Worm (Caenorhabditis elegans): ENCODE results near the gene lge-1.
A peak's percentile ranks its signal among the peaks of the same experiment; 100 is the strongest.

Gene lge-1

DNA sequence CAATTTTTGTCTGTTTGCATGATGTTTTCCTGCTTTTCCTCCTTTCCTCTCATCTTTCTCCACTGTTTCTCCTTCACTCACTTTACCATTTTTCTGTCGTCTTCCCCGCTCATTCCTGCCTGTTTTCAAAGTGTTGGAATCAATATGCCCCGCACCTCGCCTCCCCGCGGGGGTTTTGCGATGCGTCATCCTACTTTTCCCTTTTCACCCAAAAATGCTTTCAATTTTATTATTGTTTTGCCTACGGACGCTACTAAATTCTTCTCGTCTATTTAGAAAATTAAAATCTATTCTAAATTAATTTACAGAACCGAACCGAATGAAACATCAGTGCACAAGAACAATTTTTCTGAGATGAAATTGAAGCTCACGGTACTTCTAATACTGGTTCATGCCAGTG lies 25.8 kb downstream of the lge-1 start, which contains the start of gene ver-3:
ver-3 (plus strand) TSS at position 301 of the 400 bp plus-strand sequence.
- TF ChIP-seq ces-1 (GFP tag; optimal IDR thresholded peaks at IDR 0.05): no peak
- TF ChIP-seq sptf-1 (tag; optimal IDR thresholded peaks at IDR 0.05): no peak
- no peak for TF ChIP-seq unc-39 (tag; optimal IDR thresholded peaks at IDR 0.05)
- TF ChIP-seq bed-3 (GFP tag; optimal IDR thresholded peaks at IDR 0.05): no peak
- TF ChIP-seq ceh-83 (GFP tag; optimal IDR thresholded peaks at IDR 0.05): no peak

DNA sequence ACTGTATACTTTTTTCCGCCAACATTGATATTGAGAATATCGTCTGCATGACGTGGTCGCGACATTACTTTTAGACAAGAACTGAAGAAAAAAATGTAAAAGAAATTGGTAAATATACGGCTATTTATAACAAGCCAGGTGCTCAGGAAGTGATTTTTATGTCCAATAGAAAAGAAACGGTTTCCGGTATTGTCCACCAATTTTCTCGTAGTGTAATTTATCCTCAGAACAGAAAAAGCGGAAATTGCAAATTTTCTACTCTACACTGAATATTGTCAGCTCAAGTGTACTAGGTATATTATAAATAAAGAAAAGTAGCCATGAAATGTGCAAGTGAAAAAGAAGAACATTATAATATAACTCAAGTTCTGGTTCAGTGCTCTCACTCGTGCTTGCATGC lies 32.8 kb downstream of the lge-1 start, which contains the start of gene F59F3.6:
F59F3.6 (minus strand) TSS at position 101 of the 400 bp plus-strand sequence.
- TF ChIP-seq unc-62 (GFP tag; optimal IDR thresholded peaks at IDR 0.05) (no peak), lin-13 (tag; optimal IDR thresholded peaks at IDR 0.05) (no peak), bed-3 (GFP tag; optimal IDR thresholded peaks at IDR 0.05) (no peak), ztf-11 (tag; optimal IDR thresholded peaks at IDR 0.05) (no peak), nhr-12 (tag; optimal IDR thresholded peaks at IDR 0.05) (no peak), pha-4 (tag; optimal IDR thresholded peaks at IDR 0.05) (no peak), tbx-8 (GFP tag; optimal IDR thresholded peaks at IDR 0.05) (no peak), elt-3 (tag; optimal IDR thresholded peaks at IDR 0.05) (no peak)

DNA sequence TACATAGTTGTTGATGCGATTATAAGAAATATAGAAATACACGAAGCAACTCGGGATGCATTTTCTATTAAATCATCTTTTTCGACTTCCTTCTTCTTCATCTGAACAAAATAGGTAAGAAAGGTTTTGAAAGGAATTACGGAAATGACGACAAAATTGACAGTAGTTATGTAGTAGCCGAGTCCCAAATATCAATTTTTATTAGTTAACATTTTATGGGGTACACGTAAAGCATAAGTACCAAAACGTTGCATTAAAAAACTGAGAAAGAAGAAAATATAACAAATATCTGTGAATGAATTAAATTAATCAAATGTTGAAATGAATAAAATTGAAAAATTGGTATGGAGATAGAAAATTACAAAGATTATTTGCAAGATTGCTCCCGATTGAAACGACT lies 35.4 kb downstream of the lge-1 start, which contains the start of gene col-177:
col-177 (minus strand) TSS at position 101 of the 400 bp plus-strand sequence.
- no peak for TF ChIP-seq ceh-43 (GFP tag; optimal IDR thresholded peaks at IDR 0.05)
- no peak for TF ChIP-seq snpc-4 (tag; optimal IDR thresholded peaks at IDR 0.05)
- no peak for TF ChIP-seq zip-8 (tag; optimal IDR thresholded peaks at IDR 0.05)
- no peak for TF ChIP-seq unc-62 (GFP tag; optimal IDR thresholded peaks at IDR 0.05)
- TF ChIP-seq pha-4 (tag; optimal IDR thresholded peaks at IDR 0.05): no peak
- TF ChIP-seq mep-1 (tag; optimal IDR thresholded peaks at IDR 0.05): no peak
- no peak for TF ChIP-seq unc-39 (tag; optimal IDR thresholded peaks at IDR 0.05)
- no peak for TF ChIP-seq unc-120 (tag; optimal IDR thresholded peaks at IDR 0.05; ENCODE audit: poor library complexity, severe bottlenecking)
- no peak for TF ChIP-seq tbx-8 (GFP tag; optimal IDR thresholded peaks at IDR 0.05)
- TF ChIP-seq ces-1 (GFP tag; optimal IDR thresholded peaks at IDR 0.05): no peak
- TF ChIP-seq drap-1 (GFP tag; optimal IDR thresholded peaks at IDR 0.05): no peak
- no peak for TF ChIP-seq sem-2 (GFP tag; optimal IDR thresholded peaks at IDR 0.05)
- no peak for TF ChIP-seq lin-32 (GFP tag; optimal IDR thresholded peaks at IDR 0.05)
- no peak for TF ChIP-seq elt-3 (tag; optimal IDR thresholded peaks at IDR 0.05)
- TF ChIP-seq nhr-28 (tag; optimal IDR thresholded peaks at IDR 0.05): no peak
- TF ChIP-seq cnd-1 (tag; optimal IDR thresholded peaks at IDR 0.05): no peak
- TF ChIP-seq nhr-76 (tag; optimal IDR thresholded peaks at IDR 0.05): no peak
- no peak for TF ChIP-seq blmp-1 (tag; optimal IDR thresholded peaks at IDR 0.05)
- TF ChIP-seq M03D4.4 (tag; optimal IDR thresholded peaks at IDR 0.05): no peak

DNA sequence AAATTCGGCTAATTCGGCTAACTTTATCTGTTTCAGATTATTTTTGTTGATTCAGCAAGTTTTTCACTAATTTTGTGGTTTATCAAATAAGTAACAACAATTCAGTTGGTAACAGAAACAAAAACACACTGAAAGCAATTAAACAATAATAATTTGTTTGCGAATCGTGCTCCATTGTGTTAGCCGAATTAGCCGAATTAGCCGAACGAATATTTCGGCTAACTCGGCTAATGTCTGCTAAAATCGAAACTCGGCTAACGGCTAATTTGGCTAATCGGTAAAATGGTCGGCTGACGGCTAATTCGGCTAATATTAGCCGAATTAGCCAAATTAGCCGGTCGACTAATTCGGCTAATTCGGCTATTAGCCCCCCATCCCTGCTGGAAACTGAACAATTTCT lies 37.4 kb downstream of the lge-1 start:
- TF ChIP-seq ham-2 (GFP tag; optimal IDR thresholded peaks at IDR 0.05) (peak; percentile 69), hlh-1 (tag; optimal IDR thresholded peaks at IDR 0.05) (no peak)

DNA sequence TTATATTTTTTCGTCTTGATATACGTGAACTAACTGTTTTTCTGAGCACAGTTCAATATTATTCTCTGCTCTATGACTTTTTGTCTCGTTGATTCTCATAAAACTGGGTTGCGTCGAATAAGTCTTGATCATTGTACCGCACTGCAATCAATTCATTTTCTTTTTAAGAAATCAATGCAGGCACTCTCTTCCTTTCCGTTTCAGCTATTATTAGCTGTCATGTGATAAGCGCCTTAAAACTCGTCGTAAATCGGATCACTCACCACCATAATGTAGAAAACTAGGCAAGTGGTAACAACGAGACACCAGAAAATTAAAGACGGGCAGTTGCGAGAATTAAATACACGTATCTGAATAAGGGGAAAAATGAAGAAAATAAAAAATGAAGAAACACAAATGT lies 41.0 kb downstream of the lge-1 start:
- TF ChIP-seq nhr-28 (tag; optimal IDR thresholded peaks at IDR 0.05): no peak
- no peak for TF ChIP-seq nhr-12 (tag; optimal IDR thresholded peaks at IDR 0.05)
- TF ChIP-seq ztf-11 (tag; optimal IDR thresholded peaks at IDR 0.05): no peak
- TF ChIP-seq ceh-39 (tag; optimal IDR thresholded peaks at IDR 0.05): no peak
- TF ChIP-seq unc-39 (tag; optimal IDR thresholded peaks at IDR 0.05): no peak
- no peak for TF ChIP-seq nhr-237 (tag; optimal IDR thresholded peaks at IDR 0.05)
- no peak for TF ChIP-seq lin-13 (tag; optimal IDR thresholded peaks at IDR 0.05)
- TF ChIP-seq nhr-2 (tag; optimal IDR thresholded peaks at IDR 0.05): no peak
- no peak for TF ChIP-seq elt-3 (tag; optimal IDR thresholded peaks at IDR 0.05)
- no peak for TF ChIP-seq tbx-8 (GFP tag; optimal IDR thresholded peaks at IDR 0.05)
- no peak for TF ChIP-seq unc-62 (GFP tag; optimal IDR thresholded peaks at IDR 0.05)
- no peak for TF ChIP-seq ces-1 (GFP tag; optimal IDR thresholded peaks at IDR 0.05)

DNA sequence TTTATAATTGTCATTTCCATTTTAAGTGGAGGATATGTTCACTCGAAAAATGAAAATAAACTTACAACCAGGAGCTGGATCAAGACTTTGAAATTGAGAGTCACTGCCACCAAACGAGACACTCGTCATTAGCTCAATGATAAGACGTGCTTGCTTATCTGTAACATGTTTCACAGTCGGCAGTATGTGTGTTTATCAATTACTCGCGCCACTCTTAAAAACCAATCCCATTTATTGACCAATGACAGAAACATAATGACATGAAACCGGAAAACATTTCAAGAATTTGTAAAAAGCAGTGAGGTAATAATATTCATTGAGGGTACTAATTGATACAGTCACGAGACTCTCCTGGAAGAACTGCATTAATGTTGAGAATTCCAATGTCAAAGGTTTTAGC lies 41.7 kb downstream of the lge-1 start, which contains the start of gene del-5:
del-5 (minus strand) TSS at position 130 of the 400 bp plus-strand sequence.
- TF ChIP-seq sem-2 (GFP tag; optimal IDR thresholded peaks at IDR 0.05) (no peak), ceh-83 (GFP tag; optimal IDR thresholded peaks at IDR 0.05) (no peak), snpc-4 (tag; optimal IDR thresholded peaks at IDR 0.05) (no peak)
